Worm (Caenorhabditis elegans) whole organism, midembryonic: ENCODE measurements around the gene Y46G5A.36.

Source experiments
- T22C8.4 ChIP-seq: fragments of 200-800 bp; sonication (Bioruptor generic); IDR thresholded peaks from 2 replicates; pipeline ENCODE4 v1.3.6; 2022; ENCODE audit warnings: missing genetic modification characterization, missing compliant biosample characterization
- cog-1 ChIP-seq: sonication (generic microtip); optimal IDR thresholded peaks from 2 replicates; lab custom pipeline; 2016; ENCODE audit warnings: missing genetic modification characterization, missing compliant biosample characterization
- flt-1 ChIP-seq: fragments of 200-800 bp; sonication (Bioruptor generic); IDR thresholded peaks from 2 replicates; pipeline ENCODE4 v1.3.6; 2022; ENCODE audit warnings: missing genetic modification characterization, missing compliant biosample characterization
- klf-2 ChIP-seq: fragments of 200-800 bp; sonication (Bioruptor generic); conservative IDR thresholded peaks from 2 replicates; pipeline ENCODE4 v1.3.6; 2022; ENCODE audit warnings: missing genetic modification reagents, missing genetic modification characterization, missing compliant biosample characterization
- med-1 ChIP-seq: sonication (generic microtip); optimal IDR thresholded peaks from 2 replicates; lab custom pipeline; 2017; ENCODE audit warnings: missing genetic modification characterization, mild to moderate bottlenecking, missing compliant biosample characterization, antibody characterized with exemption, missing genetic modification reagents; ENCODE audit not compliant: insufficient read depth
- ref-1 ChIP-seq: fragments of 200-800 bp; sonication (Bioruptor generic); conservative IDR thresholded peaks from 2 replicates; pipeline ENCODE4 v1.3.6; 2022; ENCODE audit warnings: missing genetic modification reagents, missing genetic modification characterization, missing compliant biosample characterization
- tab-1 ChIP-seq: fragments of 200-800 bp; sonication (Bioruptor generic); IDR thresholded peaks from 2 replicates; pipeline ENCODE4 v1.3.6; 2022; ENCODE audit warnings: missing genetic modification characterization, missing compliant biosample characterization
- ztf-23 ChIP-seq: fragments of 200-800 bp; sonication (Bioruptor generic); IDR thresholded peaks from 2 replicates; pipeline ENCODE4 v1.3.6; 2022; ENCODE audit warnings: missing genetic modification reagents, missing genetic modification characterization, missing compliant biosample characterization
- ztf-29 ChIP-seq: fragments of 200-800 bp; sonication (Bioruptor generic); IDR thresholded peaks from 2 replicates; pipeline ENCODE4 v1.3.6; 2022; ENCODE audit warnings: missing genetic modification reagents, missing genetic modification characterization, missing compliant biosample characterization

Gene Y46G5A.36

DNA sequence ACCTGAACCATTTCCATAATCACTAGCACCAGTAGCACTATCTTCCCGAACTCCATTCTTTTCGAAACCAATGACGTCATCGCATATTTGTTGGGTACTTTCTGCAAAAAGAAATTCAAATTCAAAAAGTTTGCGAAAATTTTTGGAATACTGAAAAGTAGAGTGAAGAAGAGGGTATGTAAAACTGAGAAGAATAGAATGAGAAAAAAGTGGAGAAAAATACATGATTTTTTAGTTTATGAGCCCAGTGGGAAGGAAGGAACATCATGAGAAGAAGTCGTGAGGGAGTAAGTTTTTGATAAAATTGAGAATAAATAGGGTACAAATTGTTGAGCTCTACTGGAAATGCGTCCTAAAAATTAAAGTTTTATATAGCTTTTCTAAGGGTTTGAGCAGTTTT, 16.6 kb downstream of the Y46G5A.36 start, which contains the start of gene lgc-35:
lgc-35 (minus strand) TSS at position 101 of the 400 bp plus-strand sequence.
- TF ChIP-seq T22C8.4 (GFP tag; lab: Robert Waterston, UW) = no peak
- no peak for TF ChIP-seq klf-2 (GFP tag; lab: Robert Waterston, UW)
- TF ChIP-seq flt-1 (GFP tag; lab: Robert Waterston, UW) = no peak
- TF ChIP-seq tab-1 = no peak
- TF ChIP-seq med-1 = no peak

- TF ChIP-seq ztf-29 (no peak), tab-1 (no peak), klf-2 (GFP tag; lab: Robert Waterston, UW) (no peak), ref-1 (no peak)
These were observed 24.3 kb downstream of the Y46G5A.36 start, which contains the start of gene pes-10 for ce11 chrII:12847736-12848135. Gene pes-10 (minus strand): TSS chrII:12847836.

DNA sequence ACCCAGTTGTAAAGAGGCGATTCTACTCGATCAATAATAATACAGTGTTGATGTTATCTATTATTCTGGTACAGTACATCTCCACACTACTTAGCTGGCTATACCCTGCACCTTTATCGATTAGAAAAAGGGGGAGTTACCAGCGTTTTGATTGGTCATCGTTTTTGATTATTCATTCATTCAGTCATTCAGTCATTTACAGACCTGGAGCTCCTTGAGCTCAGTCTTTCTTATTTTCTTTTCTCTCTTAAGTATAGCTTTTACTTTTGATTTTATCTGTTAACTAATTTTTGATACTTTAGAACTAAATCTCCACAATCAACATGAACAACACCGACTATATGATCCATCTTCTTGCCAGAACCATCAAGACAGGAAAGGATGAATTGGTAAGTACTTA, 26.6 kb downstream of the Y46G5A.36 start, which contains the start of gene Y46G5A.28:
Y46G5A.28 (plus strand) TSS at position 301 of the 400 bp plus-strand sequence.
- TF ChIP-seq ztf-23 (GFP tag; lab: Robert Waterston, UW) (no peak), cog-1 (tag; lab: Kevin White, UChicago) (no peak), med-1 (no peak), ref-1 (no peak), ztf-29 (no peak), T22C8.4 (GFP tag; lab: Robert Waterston, UW) (no peak), tab-1 (no peak), klf-2 (GFP tag; lab: Robert Waterston, UW) (no peak), flt-1 (GFP tag; lab: Robert Waterston, UW) (no peak)

ce11 chrII:12855900-12856299, 32.4 kb downstream of the Y46G5A.36 start, which contains the start of gene Y46G5A.29:
Gene Y46G5A.29 (plus strand): TSS chrII:12856200.
- no peak for TF ChIP-seq flt-1 (GFP tag; lab: Robert Waterston, UW)

- no peak for TF ChIP-seq med-1
- TF ChIP-seq flt-1 (GFP tag; lab: Robert Waterston, UW) = no peak
- TF ChIP-seq klf-2 (GFP tag; lab: Robert Waterston, UW) = no peak
- TF ChIP-seq ztf-23 (GFP tag; lab: Robert Waterston, UW) = no peak
- TF ChIP-seq tab-1 = no peak
- no peak for TF ChIP-seq cog-1 (tag; lab: Kevin White, UChicago)
- no peak for TF ChIP-seq ref-1
- TF ChIP-seq T22C8.4 (GFP tag; lab: Robert Waterston, UW) = no peak
- no peak for TF ChIP-seq ztf-29
These were observed 42.1 kb downstream of the Y46G5A.36 start, which contains the start of gene snf-5 for ce11 chrII:12865604-12866003. Gene snf-5 (minus strand): TSS chrII:12865785.

DNA sequence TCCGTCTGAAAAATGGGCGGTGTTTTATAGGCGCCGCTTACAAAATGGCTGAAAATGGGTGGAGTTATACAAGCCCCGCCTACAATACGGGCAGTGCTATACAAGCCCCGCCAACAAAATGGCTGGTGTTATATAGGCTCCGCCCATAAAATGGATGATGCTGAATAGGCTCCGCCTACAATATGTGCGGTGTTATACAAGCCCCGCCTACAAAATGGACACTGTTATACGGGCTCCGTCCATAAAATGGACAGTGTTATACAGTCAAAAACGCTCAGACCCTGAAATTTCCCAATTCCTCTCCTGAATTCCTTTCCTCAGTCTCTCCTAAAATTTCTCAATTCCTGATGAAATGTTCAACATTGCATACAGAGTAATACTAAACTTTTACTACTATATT, 42.6 kb downstream of the Y46G5A.36 start:
- TF ChIP-seq flt-1 (GFP tag; lab: Robert Waterston, UW) (no peak), ztf-23 (GFP tag; lab: Robert Waterston, UW) (no peak), med-1 (no peak), T22C8.4 (GFP tag; lab: Robert Waterston, UW) (no peak), cog-1 (tag; lab: Kevin White, UChicago) (no peak), tab-1 (no peak), ref-1 (no peak), ztf-29 (no peak), klf-2 (GFP tag; lab: Robert Waterston, UW) (no peak)
